Worm (Caenorhabditis elegans) whole organism, young adult: ENCODE measurements around the gene C31H2.4.

ENCODE experiments used
- B0035.1 ChIP-seq: sonication (generic microtip); optimal IDR thresholded peaks from 2 replicates; lab custom pipeline; 2016; ENCODE audit warnings: missing genetic modification characterization, mild to moderate bottlenecking, missing compliant biosample characterization, missing genotype, missing genetic modification reagents
- C17E4.6 ChIP-seq: fragments of 200-800 bp; sonication (Bioruptor generic); IDR thresholded peaks from 2 replicates; pipeline ENCODE4 v1.3.6; 2022; ENCODE audit warnings: missing genetic modification reagents, missing genetic modification characterization, missing compliant biosample characterization
- F37B4.10 ChIP-seq: fragments of 200-800 bp; sonication (Bioruptor generic); IDR thresholded peaks from 2 replicates; pipeline ENCODE4 v1.3.6; 2022; ENCODE audit warnings: missing genetic modification characterization, missing compliant biosample characterization
- Y53F4B.3 ChIP-seq: fragments of 200-800 bp; sonication (Bioruptor generic); IDR thresholded peaks from 2 replicates; pipeline ENCODE4 v1.3.6; 2022; ENCODE audit warnings: missing genetic modification reagents, missing genetic modification characterization, missing compliant biosample characterization
- Y79H2A.3 ChIP-seq: fragments of 200-800 bp; sonication (Bioruptor generic); conservative IDR thresholded peaks from 2 replicates; pipeline ENCODE4 v1.3.6; 2022; ENCODE audit warnings: missing genetic modification reagents, missing genetic modification characterization, missing compliant biosample characterization
- ama-1 ChIP-seq, 3 experiments: fragments of 150-350 bp in 1 of 3; sonication (generic microtip) in 2 of 3; optimal IDR thresholded peaks; 2 replicates each; lab custom pipeline; 2014 to 2018; ENCODE audit warnings: missing biosample characterization in 2 of 3, missing genetic modification characterization in 2 of 3, missing genetic modification reagents in 2 of 3
- dox-1 ChIP-seq: fragments of 200-800 bp; sonication (Bioruptor generic); IDR thresholded peaks from 2 replicates; pipeline ENCODE4 v1.3.6; 2022; ENCODE audit warnings: missing genetic modification reagents, missing genetic modification characterization, missing compliant biosample characterization
- egrh-3 ChIP-seq: fragments of 200-800 bp; sonication (Bioruptor generic); IDR thresholded peaks from 2 replicates; pipeline ENCODE4 v1.3.6; 2022; ENCODE audit warnings: missing genetic modification reagents, missing genetic modification characterization, missing compliant biosample characterization
- hlh-12 ChIP-seq: sonication (generic microtip); optimal IDR thresholded peaks from 2 replicates; lab custom pipeline; 2016; ENCODE audit warnings: missing genetic modification characterization, missing compliant biosample characterization
- lir-1 ChIP-seq: fragments of 200-800 bp; sonication (Bioruptor generic); conservative IDR thresholded peaks from 2 replicates; pipeline ENCODE4 v1.3.6; 2022; ENCODE audit warnings: missing genetic modification reagents, missing genetic modification characterization, missing compliant biosample characterization
- nhr-120 ChIP-seq: fragments of 200-800 bp; sonication (Bioruptor generic); IDR thresholded peaks from 2 replicates; pipeline ENCODE4 v1.3.6; 2022; ENCODE audit warnings: missing genetic modification characterization, missing compliant biosample characterization
- rcor-1 ChIP-seq: fragments of 200-800 bp; sonication (Bioruptor generic); IDR thresholded peaks from 2 replicates; pipeline ENCODE4 v1.3.6; 2022; ENCODE audit warnings: missing genetic modification reagents, missing genetic modification characterization, missing compliant biosample characterization
- snpc-3.4 ChIP-seq: sonication (generic microtip); optimal IDR thresholded peaks from 2 replicates; lab custom pipeline; 2017; ENCODE audit warnings: missing genetic modification characterization, mild to moderate bottlenecking, missing compliant biosample characterization, antibody characterized with exemption, moderate library complexity, missing genotype, missing genetic modification reagents
- unc-62 ChIP-seq: fragments of 150-350 bp; optimal IDR thresholded peaks from 2 replicates; lab custom pipeline; 2014; ENCODE audit warnings: missing biosample characterization, missing genetic modification reagents, missing genetic modification characterization

DNA sequence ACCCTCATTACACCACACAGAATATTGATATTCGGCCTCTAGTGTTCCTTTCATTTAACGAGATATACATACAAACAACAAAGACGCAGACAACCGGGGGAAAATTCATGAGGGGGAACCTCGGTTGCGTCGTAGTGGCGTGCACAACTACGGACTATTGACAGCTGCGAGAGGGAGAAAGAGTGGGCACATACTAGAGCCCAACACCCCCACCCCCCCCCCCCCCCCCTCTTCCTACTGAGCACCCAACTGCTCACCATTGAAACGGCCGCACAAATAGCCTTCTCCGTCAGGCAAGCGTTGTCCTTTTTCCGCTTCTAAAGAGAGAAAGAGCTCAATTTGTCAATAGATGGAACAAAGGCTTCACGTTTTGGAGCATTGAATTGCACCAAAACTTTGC lies 19.3 kb downstream of the C31H2.4 start:
- TF ChIP-seq hlh-12 (tag; lab: Kevin White, UChicago): no peak
- TF ChIP-seq egrh-3 (GFP tag; lab: Robert Waterston, UW): peak; percentile 56; the same call in 1 of the 2 replicates
- no peak for TF ChIP-seq ama-1 (optimal IDR thresholded peaks at IDR 0.05; lab: Kevin White, UChicago)
- no peak for TF ChIP-seq ama-1 (GFP tag; optimal IDR thresholded peaks at IDR 0.05; lab: Kevin White, UChicago)
- TF ChIP-seq nhr-120 (GFP tag; lab: Robert Waterston, UW): no peak
- no peak for TF ChIP-seq rcor-1 (GFP tag; lab: Robert Waterston, UW)
- no peak for TF ChIP-seq Y53F4B.3
- no peak for TF ChIP-seq C17E4.6 (GFP tag; lab: Robert Waterston, UW)
- TF ChIP-seq Y79H2A.3 (GFP tag; lab: Robert Waterston, UW): no peak
- TF ChIP-seq dox-1: no peak
- TF ChIP-seq unc-62 (GFP tag; lab: Kevin White, UChicago): no peak
- no peak for TF ChIP-seq snpc-3.4 (tag; lab: Kevin White, UChicago)
- no peak for TF ChIP-seq lir-1
- TF ChIP-seq B0035.1 (tag; lab: Kevin White, UChicago): no peak
- TF ChIP-seq F37B4.10: no peak
